Fruit fly (Drosophila melanogaster) whole organism, embryonic: ENCODE measurements around the gene CG7483.

Source experiments
- ATbp ChIP-seq: fragments of 200-800 bp; sonication (Bioruptor generic); optimal IDR thresholded peaks from 2 replicates; lab custom pipeline; 2017; ENCODE audit warnings: missing biosample characterization, mild to moderate bottlenecking, missing genetic modification characterization, missing genetic modification reagents
- BtbVII ChIP-seq: fragments of 200-800 bp; sonication (Bioruptor generic); optimal IDR thresholded peaks from 3 replicates; lab custom pipeline; 2017; ENCODE audit warnings: missing biosample characterization, mild to moderate bottlenecking, missing genetic modification characterization
- CG10267 ChIP-seq: fragments of 200-800 bp; sonication (Bioruptor generic); optimal IDR thresholded peaks from 2 replicates; lab custom pipeline; 2018; ENCODE audit warnings: missing biosample characterization, mild to moderate bottlenecking, missing genetic modification characterization, moderate library complexity
- CG10366 ChIP-seq: fragments of 200-800 bp; sonication (Bioruptor generic); IDR thresholded peaks from 2 replicates; pipeline ENCODE4 v1.3.6; 2022; ENCODE audit warnings: missing biosample characterization, missing genetic modification characterization
- CG10543 ChIP-seq: fragments of 200-800 bp; sonication (Bioruptor generic); optimal IDR thresholded peaks from 3 replicates; lab custom pipeline; 2017; ENCODE audit warnings: missing biosample characterization, mild to moderate bottlenecking, missing genetic modification characterization, moderate library complexity
- CG10979 ChIP-seq: fragments of 200-800 bp; sonication (Bioruptor generic); optimal IDR thresholded peaks from 2 replicates; lab custom pipeline; 2018; ENCODE audit warnings: missing biosample characterization, mild to moderate bottlenecking, missing genetic modification characterization, moderate library complexity
- CG11723 ChIP-seq: fragments of 200-800 bp; sonication (Bioruptor generic); optimal IDR thresholded peaks from 2 replicates; lab custom pipeline; 2017; ENCODE audit warnings: missing biosample characterization, mild to moderate bottlenecking, missing genetic modification characterization
- CG1233 ChIP-seq: fragments of 200-800 bp; sonication (Bioruptor generic); optimal IDR thresholded peaks from 4 replicates; lab custom pipeline; 2018; ENCODE audit warnings: missing biosample characterization, mild to moderate bottlenecking, missing genetic modification characterization
- CG12391 ChIP-seq: fragments of 200-800 bp; sonication (Bioruptor generic); optimal IDR thresholded peaks from 3 replicates; lab custom pipeline; 2018; ENCODE audit warnings: missing biosample characterization, mild to moderate bottlenecking, missing genetic modification characterization, moderate library complexity
- CG12769 ChIP-seq: fragments of 200-800 bp; sonication (Bioruptor generic); optimal IDR thresholded peaks from 2 replicates; lab custom pipeline; 2019; ENCODE audit warnings: missing biosample characterization, mild to moderate bottlenecking, missing genetic modification characterization, moderate library complexity
- CG13296 ChIP-seq: fragments of 200-800 bp; sonication (Bioruptor generic); optimal IDR thresholded peaks from 3 replicates; lab custom pipeline; 2018; ENCODE audit warnings: missing biosample characterization, mild to moderate bottlenecking, missing genetic modification characterization
- CG17328 ChIP-seq: fragments of 200-800 bp; sonication (Bioruptor generic); IDR thresholded peaks from 2 replicates; pipeline ENCODE4 v1.3.6; 2022; ENCODE audit warnings: missing biosample characterization, missing genetic modification characterization
- CG17802 ChIP-seq: fragments of 200-800 bp; sonication (Bioruptor generic); optimal IDR thresholded peaks from 2 replicates; lab custom pipeline; 2018; ENCODE audit warnings: missing biosample characterization, mild to moderate bottlenecking, missing genetic modification characterization, moderate library complexity
- CG17912 ChIP-seq: fragments of 200-800 bp; sonication (Bioruptor generic); optimal IDR thresholded peaks from 2 replicates; lab custom pipeline; 2018; ENCODE audit warnings: missing biosample characterization, mild to moderate bottlenecking, missing genetic modification characterization
- CG1832 ChIP-seq: fragments of 200-800 bp; sonication (Bioruptor generic); optimal IDR thresholded peaks from 2 replicates; lab custom pipeline; 2017; ENCODE audit warnings: missing biosample characterization, mild to moderate bottlenecking, missing genetic modification characterization, inconsistent platforms
- CG3726 ChIP-seq: fragments of 200-800 bp; sonication (Bioruptor generic); IDR thresholded peaks from 3 replicates; pipeline ENCODE4, ENCODE4 v1.3.6; 2022; ENCODE audit warnings: missing biosample characterization, missing genetic modification characterization
- CG43689 ChIP-seq: fragments of 200-800 bp; sonication (Bioruptor generic); IDR thresholded peaks from 2 replicates; pipeline ENCODE4 v1.3.6; 2022; ENCODE audit warnings: missing biosample characterization, missing genetic modification characterization
- CG6683 ChIP-seq: fragments of 200-800 bp; sonication (Bioruptor generic); optimal IDR thresholded peaks from 2 replicates; lab custom pipeline; 2017; ENCODE audit warnings: missing biosample characterization, mild to moderate bottlenecking, missing genetic modification characterization, missing genetic modification reagents
- CG7745 ChIP-seq: fragments of 200-800 bp; sonication (Bioruptor generic); optimal IDR thresholded peaks from 2 replicates; lab custom pipeline; 2018; ENCODE audit warnings: missing biosample characterization, mild to moderate bottlenecking, missing genetic modification characterization, moderate library complexity
- CG8924 ChIP-seq: fragments of 200-800 bp; optimal IDR thresholded peaks from 3 replicates; lab custom pipeline; 2019; ENCODE audit warnings: missing biosample characterization, mild to moderate bottlenecking, missing genetic modification characterization, moderate library complexity
- CG8944 ChIP-seq: fragments of 200-800 bp; sonication (Bioruptor generic); optimal IDR thresholded peaks from 3 replicates; lab custom pipeline; 2016; ENCODE audit warnings: missing biosample characterization, missing genetic modification characterization
- CG9727 ChIP-seq: fragments of 200-800 bp; sonication (Bioruptor generic); optimal IDR thresholded peaks from 3 replicates; lab custom pipeline; 2017; ENCODE audit warnings: missing biosample characterization, mild to moderate bottlenecking, missing genetic modification characterization
- CrebB ChIP-seq: fragments of 200-800 bp; sonication (Bioruptor generic); optimal IDR thresholded peaks from 3 replicates; lab custom pipeline; 2018; ENCODE audit warnings: missing biosample characterization, mild to moderate bottlenecking, missing genetic modification characterization
- D ChIP-seq, 2 experiments: fragments of 200-800 bp in 1 of 2; fragments of >200 bp in 1 of 2; sonication (Bioruptor generic) in 1 of 2; optimal IDR thresholded peaks; 2 replicates in 1 of 2; 3 replicates in 1 of 2; lab custom pipeline; 2017; ENCODE audit warnings: mild to moderate bottlenecking in 1 of 2, missing biosample characterization in 1 of 2, missing genetic modification characterization in 1 of 2, missing genetic modification reagents in 1 of 2
- Dad ChIP-seq: fragments of 200-800 bp; sonication (Bioruptor generic); optimal IDR thresholded peaks from 3 replicates; lab custom pipeline; 2016; ENCODE audit warnings: missing biosample characterization, missing genetic modification characterization
- Doc2 ChIP-seq: fragments of 200-800 bp; sonication (Bioruptor generic); IDR thresholded peaks from 2 replicates; pipeline ENCODE4 v1.3.6; 2022; ENCODE audit warnings: missing biosample characterization, missing genetic modification characterization
- Doc3 ChIP-seq: fragments of 200-800 bp; sonication (Bioruptor generic); IDR thresholded peaks from 3 replicates; pipeline ENCODE4 v1.3.6; 2022; ENCODE audit warnings: missing biosample characterization, missing genetic modification characterization; ENCODE audit not compliant: partially characterized antibody
- Dref ChIP-seq: fragments of 200-800 bp; sonication (Bioruptor generic); IDR thresholded peaks from 2 replicates; pipeline ENCODE4 v1.3.6; 2022; ENCODE audit warnings: missing biosample characterization, missing genetic modification characterization
- Optix ChIP-seq: fragments of 200-800 bp; sonication (Bioruptor generic); IDR thresholded peaks from 3 replicates; pipeline ENCODE4 v1.3.6; 2022; ENCODE audit warnings: missing biosample characterization, missing genetic modification characterization
- Sry-δ ChIP-seq: fragments of 200-800 bp; sonication (Bioruptor generic); optimal IDR thresholded peaks from 2 replicates; lab custom pipeline; 2016; ENCODE audit warnings: missing biosample characterization, missing genetic modification characterization
- Tbp ChIP-seq: fragments of >200 bp; optimal IDR thresholded peaks from 2 replicates; lab custom pipeline; 2018; ENCODE audit warnings: missing biosample characterization, missing genetic modification characterization
- Xrp1 ChIP-seq: fragments of 200-800 bp; sonication (Bioruptor generic); IDR thresholded peaks from 2 replicates; pipeline ENCODE4 v1.3.6; 2022; ENCODE audit warnings: missing biosample characterization, missing genetic modification characterization
- ara ChIP-seq: fragments of 200-800 bp; sonication (Bioruptor generic); IDR thresholded peaks from 2 replicates; pipeline ENCODE4 v1.3.6; 2022; ENCODE audit warnings: missing biosample characterization, missing genetic modification characterization
- az2 ChIP-seq: fragments of 200-800 bp; sonication (Bioruptor generic); optimal IDR thresholded peaks from 3 replicates; lab custom pipeline; 2016; ENCODE audit warnings: missing biosample characterization, missing genetic modification characterization
- bsh ChIP-seq, 2 experiments: fragments of 200-800 bp; sonication (Bioruptor generic); optimal IDR thresholded peaks; 2 replicates each; lab custom pipeline; 2017 to 2018; ENCODE audit warnings: mild to moderate bottlenecking in 2 of 2, missing biosample characterization in 2 of 2, missing genetic modification characterization in 2 of 2, moderate library complexity in 1 of 2
- dmrt11E ChIP-seq: fragments of 200-800 bp; sonication (Bioruptor generic); optimal IDR thresholded peaks from 3 replicates; lab custom pipeline; 2018; ENCODE audit warnings: missing biosample characterization, mild to moderate bottlenecking, missing genetic modification characterization, moderate library complexity
- emc ChIP-seq: fragments of 200-800 bp; sonication (Bioruptor generic); optimal IDR thresholded peaks from 2 replicates; lab custom pipeline; 2016; ENCODE audit warnings: missing biosample characterization, missing genetic modification characterization
- eve ChIP-seq, 2 experiments: fragments of >200 bp; optimal IDR thresholded peaks; 2 replicates each; lab custom pipeline; 2017; ENCODE audit warnings: missing biosample characterization in 2 of 2, missing genetic modification characterization in 2 of 2
- gcm2 ChIP-seq: fragments of 200-800 bp; sonication (Bioruptor generic); optimal IDR thresholded peaks from 2 replicates; lab custom pipeline; 2016; ENCODE audit warnings: missing biosample characterization, missing genetic modification characterization
- ham ChIP-seq: fragments of 200-800 bp; sonication (Bioruptor generic); IDR thresholded peaks from 2 replicates; pipeline ENCODE4 v1.3.6; 2022; ENCODE audit warnings: missing biosample characterization, missing genetic modification characterization
- lola ChIP-seq, 3 experiments: fragments of >200 bp in 2 of 3; fragments of 200-800 bp in 1 of 3; sonication (Bioruptor generic) in 1 of 3; optimal IDR thresholded peaks; 2 replicates each; lab custom pipeline; 2017 to 2019; ENCODE audit warnings: missing biosample characterization in 3 of 3, missing genetic modification characterization in 3 of 3, mild to moderate bottlenecking in 1 of 3, moderate library complexity in 1 of 3
- luna ChIP-seq: fragments of 200-800 bp; sonication (Bioruptor generic); optimal IDR thresholded peaks from 2 replicates; lab custom pipeline; 2016; ENCODE audit warnings: missing biosample characterization, missing genetic modification characterization
- repo ChIP-seq: fragments of 200-800 bp; sonication (Bioruptor generic); optimal IDR thresholded peaks from 2 replicates; lab custom pipeline; 2016; ENCODE audit warnings: missing biosample characterization, missing genetic modification characterization
- run ChIP-seq: fragments of 200-800 bp; sonication (Bioruptor generic); optimal IDR thresholded peaks from 3 replicates; lab custom pipeline; 2018; ENCODE audit warnings: missing biosample characterization, mild to moderate bottlenecking, missing genetic modification characterization
- sens ChIP-seq: fragments of 200-800 bp; sonication (Bioruptor generic); peaks from one replicate; lab custom pipeline; 2016; ENCODE audit warnings: missing biosample characterization, missing genetic modification characterization
- sug ChIP-seq: fragments of 200-800 bp; optimal IDR thresholded peaks from 2 replicates; lab custom pipeline; 2019; ENCODE audit warnings: missing biosample characterization, mild to moderate bottlenecking, missing genetic modification characterization, moderate library complexity
- vvl ChIP-seq: fragments of 200-800 bp; sonication (Bioruptor generic); IDR thresholded peaks from 2 replicates; pipeline ENCODE4 v1.3.6; 2022; ENCODE audit warnings: missing biosample characterization, missing genetic modification characterization
- yki ChIP-seq: fragments of >200 bp; optimal IDR thresholded peaks from 3 replicates; lab custom pipeline; 2018
- zf30C ChIP-seq: fragments of 200-800 bp; sonication (Bioruptor generic); optimal IDR thresholded peaks from 3 replicates; lab custom pipeline; 2018; ENCODE audit warnings: missing biosample characterization, mild to moderate bottlenecking, missing genetic modification characterization

CG7483 gene

DNA sequence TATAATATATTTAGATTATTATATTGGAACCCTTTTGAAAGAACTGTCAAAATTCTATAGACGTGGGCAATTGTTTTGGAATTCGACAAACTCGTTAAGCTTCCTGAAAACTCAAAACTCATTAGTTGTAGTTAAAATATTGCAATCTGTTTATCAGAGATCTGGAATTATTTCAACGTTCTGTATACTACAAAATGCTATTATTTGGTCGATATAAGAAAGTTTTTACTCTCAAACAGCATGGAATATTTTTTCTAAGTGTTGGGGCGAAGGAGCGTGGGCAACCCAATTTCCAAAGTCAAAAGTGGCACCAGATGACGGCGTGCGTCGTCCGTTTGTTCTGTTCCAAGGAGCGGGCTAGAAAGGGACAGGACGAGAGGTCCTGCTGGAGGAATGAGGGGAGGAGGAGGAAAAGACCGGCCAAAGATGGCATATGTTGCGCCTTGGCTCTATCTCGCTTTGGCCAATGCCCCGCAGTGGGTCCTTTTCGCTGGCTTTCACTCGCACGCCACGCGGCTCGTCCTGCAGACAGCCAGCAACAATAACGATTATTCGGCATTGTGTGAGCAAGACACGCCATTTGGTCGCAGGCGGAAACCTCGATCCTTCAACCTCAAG lies 27.2 kb upstream of the CG7483 start (continued):
- TF ChIP-seq lola (GFP tag; optimal IDR thresholded peaks at IDR 0.05; lab: Kevin White, UChicago) (peak in 1 of 3 experiments; percentile 11), CG43689 (GFP tag; lab: Robert Waterston, UW) (no peak), CG17912 (GFP tag; lab: Kevin White, UChicago) (no peak), CG7745 (no peak), Optix (0 out of 3 replicates have a peak, but pooled peaks have one; percentile 14), CG12769 (tag; lab: Kevin White, UChicago) (no peak), CG8924 (peak; percentile 9), CG12391 (tag; lab: Kevin White, UChicago) (no peak), CG8944 (GFP tag; lab: Kevin White, UChicago) (no peak), gcm2 (no peak), CG17802 (tag; lab: Kevin White, UChicago) (no peak), repo (no peak), Sry-δ (GFP tag; lab: Kevin White, UChicago) (no peak), CG10267 (tag; lab: Kevin White, UChicago) (peak; percentile 36), Doc2 (GFP tag; lab: Robert Waterston, UW) (no peak), CG9727 (peak; percentile 54), az2 (GFP tag; lab: Kevin White, UChicago) (no peak), D (optimal IDR thresholded peaks at IDR 0.05; lab: Kevin White, UChicago) (peak; percentile 71), D (GFP tag; optimal IDR thresholded peaks at IDR 0.05; lab: Kevin White, UChicago) (no peak), CG1832 (GFP tag; lab: Kevin White, UChicago) (peak; percentile 41), sens (no peak), sug (tag; lab: Kevin White, UChicago) (no peak), CG10979 (tag; lab: Kevin White, UChicago) (peak; percentile 42), CG1233 (GFP tag; lab: Kevin White, UChicago) (no peak), zf30C (GFP tag; lab: Kevin White, UChicago) (peak; percentile 66), CG17328 (GFP tag; lab: Robert Waterston, UW) (no peak), CG6683 (GFP tag; lab: Kevin White, UChicago) (no peak), Dad (no peak)

dm6 chr3R:8287697-8288096 lies 25.3 kb upstream of the CG7483 start, which contains the start of gene Nazo:
Gene Nazo (plus strand): TSS chr3R:8287876.
- TF ChIP-seq bsh (GFP tag; optimal IDR thresholded peaks at IDR 0.05; lab: Kevin White, UChicago): no peak
- peak; percentile 18; the same call in 1 of the 2 replicates for TF ChIP-seq Dref (GFP tag; lab: Robert Waterston, UW)

DNA sequence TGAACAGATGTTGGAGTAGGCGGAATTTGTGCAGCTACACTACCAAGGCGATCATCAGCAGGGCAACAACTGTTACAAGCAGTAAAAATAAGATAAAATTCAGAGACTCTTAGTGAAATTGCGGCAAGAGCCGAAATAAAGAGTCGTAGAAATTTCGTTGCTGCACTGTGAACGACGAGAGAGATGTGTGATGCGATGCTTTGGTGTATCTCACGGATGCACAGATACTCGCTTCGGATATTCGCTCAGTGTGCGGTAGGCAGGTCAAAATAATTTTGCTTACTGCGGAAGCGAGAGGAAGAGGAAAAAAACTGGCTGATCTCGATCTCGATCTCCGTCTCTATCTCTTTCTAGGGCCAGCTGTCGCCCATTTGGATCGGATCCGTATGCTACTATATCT lies 24.2 kb upstream of the CG7483 start:
- TF ChIP-seq ham (GFP tag; lab: Robert Waterston, UW) (no peak), ara (GFP tag; lab: Robert Waterston, UW) (no peak), dmrt11E (no peak), CG3726 (GFP tag; lab: Robert Waterston, UW) (no peak), emc (GFP tag; lab: Kevin White, UChicago) (no peak), yki (lab: Kevin White, UChicago) (no peak), CG10543 (GFP tag; lab: Kevin White, UChicago) (no peak), Xrp1 (GFP tag; lab: Robert Waterston, UW) (0 out of 2 replicates have a peak, but pooled peaks have one; percentile 13), CG10366 (GFP tag; lab: Robert Waterston, UW) (no peak; the same call in 1 of the 2 replicates), BtbVII (GFP tag; lab: Kevin White, UChicago) (no peak), ATbp (GFP tag; lab: Kevin White, UChicago) (no peak), Tbp (GFP tag; lab: Kevin White, UChicago) (no peak), CG13296 (no peak), CG11723 (GFP tag; lab: Kevin White, UChicago) (no peak), CrebB (no peak), eve (GFP tag; optimal IDR thresholded peaks at IDR 0.05; lab: Kevin White, UChicago) (no peak), vvl (GFP tag; lab: Robert Waterston, UW) (0 out of 2 replicates have a peak, but pooled peaks have one; percentile 22), run (tag; lab: Kevin White, UChicago) (no peak), luna (GFP tag; lab: Kevin White, UChicago) (no peak), Doc3 (GFP tag; lab: Robert Waterston, UW) (no peak)
